Worm (Caenorhabditis elegans) whole organism, L2 larva: ENCODE measurements around the gene D1054.1.

Experiments
- C34F6.9 ChIP-seq: fragments of 150-350 bp; optimal IDR thresholded peaks from 2 replicates; lab custom pipeline; 2014; ENCODE audit warnings: missing biosample characterization, missing genetic modification characterization
- F13H6.1 ChIP-seq: sonication (generic microtip); optimal IDR thresholded peaks from 2 replicates; lab custom pipeline; 2016; ENCODE audit warnings: missing genetic modification characterization, missing compliant biosample characterization
- R02D3.7 ChIP-seq: fragments of 150-350 bp; optimal IDR thresholded peaks from 2 replicates; lab custom pipeline; 2014; ENCODE audit warnings: missing biosample characterization, missing genetic modification characterization
- Y55F3AM.14 ChIP-seq: fragments of 200-800 bp; sonication (Bioruptor generic); optimal IDR thresholded peaks from 2 replicates; lab custom pipeline; 2018; ENCODE audit warnings: mild to moderate bottlenecking, missing genetic modification characterization, missing compliant biosample characterization
- ZK546.5 ChIP-seq: sonication (generic microtip); optimal IDR thresholded peaks from 2 replicates; lab custom pipeline; 2017; ENCODE audit warnings: missing biosample characterization, missing genetic modification characterization
- aly-2 ChIP-seq: fragments of 150-350 bp; optimal IDR thresholded peaks from 2 replicates; lab custom pipeline; 2014; ENCODE audit warnings: missing biosample characterization, missing genetic modification characterization
- blmp-1 ChIP-seq: sonication (generic microtip); optimal IDR thresholded peaks from 2 replicates; lab custom pipeline; 2017; ENCODE audit warnings: missing genetic modification characterization, mild to moderate bottlenecking, missing compliant biosample characterization, antibody characterized with exemption, moderate library complexity; ENCODE audit not compliant: insufficient read depth
- ceh-16 ChIP-seq: fragments of 150-350 bp; optimal IDR thresholded peaks from 2 replicates; lab custom pipeline; 2014; ENCODE audit warnings: missing biosample characterization, missing genetic modification characterization
- crh-2 ChIP-seq: sonication (generic microtip); optimal IDR thresholded peaks from 2 replicates; lab custom pipeline; 2017; ENCODE audit warnings: missing biosample characterization, missing genetic modification characterization
- dmd-4 ChIP-seq: sonication (generic microtip); optimal IDR thresholded peaks from 2 replicates; lab custom pipeline; 2017; ENCODE audit warnings: missing biosample characterization, missing genetic modification characterization
- egl-27 ChIP-seq: sonication (generic microtip); optimal IDR thresholded peaks from 3 replicates; lab custom pipeline; 2017; ENCODE audit warnings: missing biosample characterization, missing genetic modification reagents, missing genetic modification characterization
- elt-3 ChIP-seq: sonication (generic microtip); optimal IDR thresholded peaks from 2 replicates; lab custom pipeline; 2017; ENCODE audit warnings: missing biosample characterization, missing genetic modification characterization
- fos-1 ChIP-seq: fragments of 150-350 bp; optimal IDR thresholded peaks from 2 replicates; lab custom pipeline; 2014; ENCODE audit warnings: missing biosample characterization, missing genetic modification characterization
- gmeb-1 ChIP-seq: fragments of 150-350 bp; optimal IDR thresholded peaks from 2 replicates; lab custom pipeline; 2014; ENCODE audit warnings: missing biosample characterization, missing genetic modification characterization
- lin-11 ChIP-seq: fragments of 150-350 bp; sonication (generic microtip); optimal IDR thresholded peaks from 2 replicates; lab custom pipeline; 2014; ENCODE audit warnings: missing biosample characterization, missing genetic modification characterization, inconsistent platforms, mixed read lengths
- lin-13 ChIP-seq: fragments of 150-350 bp; optimal IDR thresholded peaks from 2 replicates; lab custom pipeline; 2014; ENCODE audit warnings: missing biosample characterization, missing genetic modification reagents, missing genetic modification characterization
- lin-39 ChIP-seq: fragments of 150-350 bp; optimal IDR thresholded peaks from 2 replicates; lab custom pipeline; 2014; ENCODE audit warnings: missing biosample characterization, missing genetic modification reagents, missing genetic modification characterization
- lsy-2 ChIP-seq, 2 experiments: fragments of 150-350 bp in 1 of 2; sonication (generic microtip) in 1 of 2; optimal IDR thresholded peaks; 2 replicates each; lab custom pipeline; 2014 to 2017; ENCODE audit warnings: missing biosample characterization in 2 of 2, missing genetic modification characterization in 2 of 2
- mab-5 ChIP-seq: fragments of 150-350 bp; optimal IDR thresholded peaks from 2 replicates; lab custom pipeline; 2014; ENCODE audit warnings: missing biosample characterization, missing genetic modification characterization
- mbf-1 ChIP-seq: sonication (generic microtip); optimal IDR thresholded peaks from 2 replicates; lab custom pipeline; 2017; ENCODE audit warnings: missing biosample characterization, missing genetic modification characterization
- mdl-1 ChIP-seq, 2 experiments: fragments of 150-350 bp in 1 of 2; sonication (generic microtip) in 1 of 2; optimal IDR thresholded peaks; 2 replicates each; lab custom pipeline; 2017; ENCODE audit warnings: missing biosample characterization in 2 of 2, missing genetic modification characterization in 2 of 2
- nhr-11 ChIP-seq: fragments of 150-350 bp; optimal IDR thresholded peaks from 2 replicates; lab custom pipeline; 2014; ENCODE audit warnings: missing biosample characterization, missing genetic modification characterization
- nhr-129 ChIP-seq: fragments of 150-350 bp; optimal IDR thresholded peaks from 2 replicates; lab custom pipeline; 2014; ENCODE audit warnings: missing biosample characterization, missing genetic modification characterization
- nhr-21 ChIP-seq: fragments of 150-350 bp; optimal IDR thresholded peaks from 2 replicates; lab custom pipeline; 2014; ENCODE audit warnings: missing biosample characterization, missing genetic modification characterization
- nhr-23 ChIP-seq: fragments of 150-350 bp; optimal IDR thresholded peaks from 2 replicates; lab custom pipeline; 2014; ENCODE audit warnings: missing biosample characterization, missing genetic modification reagents, missing genetic modification characterization
- nhr-237 ChIP-seq: fragments of 150-350 bp; optimal IDR thresholded peaks from 2 replicates; lab custom pipeline; 2014; ENCODE audit warnings: missing biosample characterization, missing genetic modification characterization
- nhr-77 ChIP-seq: fragments of 150-350 bp; optimal IDR thresholded peaks from 2 replicates; lab custom pipeline; 2014; ENCODE audit warnings: missing biosample characterization, missing genetic modification characterization
- peb-1 ChIP-seq: fragments of 150-350 bp; optimal IDR thresholded peaks from 2 replicates; lab custom pipeline; 2014; ENCODE audit warnings: missing biosample characterization, missing genetic modification characterization
- sem-4 ChIP-seq: fragments of 150-350 bp; optimal IDR thresholded peaks from 2 replicates; lab custom pipeline; 2014; ENCODE audit warnings: missing biosample characterization, missing genetic modification reagents, missing genetic modification characterization
- skn-1 ChIP-seq: sonication (generic microtip); optimal IDR thresholded peaks from 2 replicates; lab custom pipeline; 2017; ENCODE audit warnings: missing biosample characterization, missing genetic modification characterization
- sma-3 ChIP-seq: sonication (generic microtip); optimal IDR thresholded peaks from 2 replicates; lab custom pipeline; 2016; ENCODE audit warnings: missing genetic modification reagents, missing genetic modification characterization, missing compliant biosample characterization
- sma-9 ChIP-seq, 2 experiments: fragments of 150-350 bp in 1 of 2; sonication (generic microtip) in 1 of 2; optimal IDR thresholded peaks; 2 replicates each; lab custom pipeline; 2014 to 2016; ENCODE audit warnings: missing genetic modification characterization in 2 of 2, mild to moderate bottlenecking in 1 of 2, missing biosample characterization in 1 of 2, missing compliant biosample characterization in 1 of 2, missing genetic modification reagents in 1 of 2, moderate library complexity in 1 of 2
- snpc-4 ChIP-seq: fragments of 150-350 bp; optimal IDR thresholded peaks from 2 replicates; lab custom pipeline; 2014; ENCODE audit warnings: missing biosample characterization, missing genetic modification characterization
- unc-39 ChIP-seq: fragments of 150-350 bp; optimal IDR thresholded peaks from 2 replicates; lab custom pipeline; 2014; ENCODE audit warnings: missing biosample characterization, missing genetic modification characterization
- unc-55 ChIP-seq: fragments of 150-350 bp; sonication (generic microtip); optimal IDR thresholded peaks from 3 replicates; lab custom pipeline; 2014; ENCODE audit warnings: missing biosample characterization, missing genetic modification reagents, missing genetic modification characterization
- zag-1 ChIP-seq: fragments of 150-350 bp; optimal IDR thresholded peaks from 2 replicates; lab custom pipeline; 2014; ENCODE audit warnings: missing biosample characterization, missing genetic modification characterization
- ztf-11 ChIP-seq: sonication (generic microtip); optimal IDR thresholded peaks from 2 replicates; lab custom pipeline; 2017; ENCODE audit warnings: missing biosample characterization, missing genetic modification characterization
- ztf-4 ChIP-seq: fragments of 150-350 bp; optimal IDR thresholded peaks from 2 replicates; lab custom pipeline; 2014; ENCODE audit warnings: missing biosample characterization, missing genetic modification characterization

The D1054.1 gene

DNA sequence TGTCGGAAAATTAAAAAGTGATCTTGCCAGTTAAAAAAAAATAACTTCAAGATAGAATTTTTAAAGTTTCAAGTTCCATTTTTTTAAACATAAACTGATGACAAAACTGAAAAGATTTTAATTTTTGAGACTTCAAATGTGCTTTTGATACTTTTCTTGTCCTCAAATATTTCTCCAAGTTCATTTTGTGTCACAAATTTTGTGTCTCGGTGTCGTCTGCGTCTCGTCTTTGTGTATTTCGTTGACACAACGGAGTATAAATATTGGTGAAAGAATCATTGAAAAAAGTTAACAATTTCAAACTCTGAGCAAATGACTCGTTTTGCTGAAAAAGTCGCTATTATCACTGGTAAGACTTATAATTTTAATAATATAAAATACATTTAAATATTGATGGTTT is 14.0 kb upstream of the D1054.1 start, which contains the start of gene D1054.8:
TSS of gene D1054.8 (plus strand) at position 301 of the 400 bp plus-strand sequence.
- TF ChIP-seq mdl-1 (tag; optimal IDR thresholded peaks at IDR 0.05; lab: Kevin White, UChicago) (no peak), nhr-77 (tag; lab: Kevin White, UChicago) (no peak), skn-1 (tag; lab: Kevin White, UChicago) (no peak), crh-2 (tag; lab: Kevin White, UChicago) (no peak), dmd-4 (tag; lab: Kevin White, UChicago) (no peak), lin-11 (tag; lab: Kevin White, UChicago) (no peak), sma-9 (GFP tag; optimal IDR thresholded peaks at IDR 0.05; lab: Kevin White, UChicago) (no peak), sma-9 (tag; optimal IDR thresholded peaks at IDR 0.05; lab: Kevin White, UChicago) (no peak), unc-55 (no peak), unc-39 (tag; lab: Kevin White, UChicago) (no peak), egl-27 (no peak), lin-13 (GFP tag; lab: Kevin White, UChicago) (no peak), mab-5 (no peak), sem-4 (no peak), nhr-21 (tag; lab: Kevin White, UChicago) (no peak), C34F6.9 (tag; lab: Kevin White, UChicago) (no peak), elt-3 (tag; lab: Kevin White, UChicago) (no peak), snpc-4 (no peak), ztf-11 (tag; lab: Kevin White, UChicago) (no peak), ztf-4 (tag; lab: Kevin White, UChicago) (no peak), nhr-129 (no peak)

DNA sequence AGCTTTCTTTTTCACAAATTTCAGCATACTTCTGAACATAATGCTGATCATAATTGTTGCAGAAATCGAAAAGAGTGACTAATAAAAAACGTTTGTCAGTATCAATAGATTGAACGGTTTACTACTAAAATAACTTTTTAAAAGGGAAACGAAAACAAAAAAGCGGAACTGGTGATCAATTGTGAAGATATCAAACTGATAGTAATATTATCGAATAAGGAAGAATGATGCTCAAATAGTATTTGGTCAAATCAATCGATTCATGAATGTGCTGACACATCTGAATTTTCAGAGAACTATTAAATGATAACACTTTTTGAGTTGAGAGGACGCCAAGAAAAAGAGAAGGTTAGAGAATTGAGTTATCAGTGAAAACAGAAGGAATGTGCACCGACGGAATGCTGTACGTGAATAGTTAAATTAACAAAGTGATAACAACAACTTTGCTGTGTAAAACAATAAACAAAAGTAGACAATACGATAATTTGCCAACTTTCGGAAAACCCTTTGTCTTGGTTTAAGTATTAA is 6.6 kb upstream of the D1054.1 start, which contains the start of gene D1054.5:
TSS of gene D1054.5 (minus strand) at position 51 of the 528 bp plus-strand sequence.
- TF ChIP-seq mab-5: no peak
- no peak for TF ChIP-seq ceh-16 (tag; lab: Kevin White, UChicago)
- no peak for TF ChIP-seq unc-39 (tag; lab: Kevin White, UChicago)
- TF ChIP-seq egl-27: no peak
- no peak for TF ChIP-seq ztf-11 (tag; lab: Kevin White, UChicago)
- no peak for TF ChIP-seq zag-1
- TF ChIP-seq nhr-129: no peak
- no peak for TF ChIP-seq nhr-23
- no peak for TF ChIP-seq F13H6.1
- no peak for TF ChIP-seq elt-3 (tag; lab: Kevin White, UChicago)
- no peak for TF ChIP-seq peb-1 (tag; lab: Kevin White, UChicago)
- TF ChIP-seq sma-9 (GFP tag; optimal IDR thresholded peaks at IDR 0.05; lab: Kevin White, UChicago): peak; percentile 83
- no peak for TF ChIP-seq sma-9 (tag; optimal IDR thresholded peaks at IDR 0.05; lab: Kevin White, UChicago)
- no peak for TF ChIP-seq Y55F3AM.14 (GFP tag; lab: Kevin White, UChicago)
- TF ChIP-seq sma-3 (GFP tag; lab: Kevin White, UChicago): no peak
- no peak for TF ChIP-seq blmp-1
- TF ChIP-seq snpc-4: no peak
- TF ChIP-seq R02D3.7 (tag; lab: Kevin White, UChicago): no peak
- TF ChIP-seq lin-39 (tag; lab: Kevin White, UChicago): no peak
- no peak for TF ChIP-seq aly-2 (tag; lab: Kevin White, UChicago)
- peak; percentile 1 for TF ChIP-seq gmeb-1
- TF ChIP-seq fos-1 (tag; lab: Kevin White, UChicago): peak; percentile 92
- no peak for TF ChIP-seq skn-1 (tag; lab: Kevin White, UChicago)
- no peak for TF ChIP-seq lin-13 (GFP tag; lab: Kevin White, UChicago)
- no peak for TF ChIP-seq lin-11 (tag; lab: Kevin White, UChicago)
- peak; percentile 45 for TF ChIP-seq crh-2 (tag; lab: Kevin White, UChicago)
- no peak for TF ChIP-seq nhr-11 (tag; lab: Kevin White, UChicago)

- TF ChIP-seq crh-2 (tag; lab: Kevin White, UChicago): no peak
- no peak for TF ChIP-seq nhr-21 (tag; lab: Kevin White, UChicago)
- no peak for TF ChIP-seq fos-1 (tag; lab: Kevin White, UChicago)
- TF ChIP-seq mbf-1 (tag; lab: Kevin White, UChicago): no peak
- no peak for TF ChIP-seq nhr-237 (tag; lab: Kevin White, UChicago)
- TF ChIP-seq skn-1 (tag; lab: Kevin White, UChicago): no peak
- no peak for TF ChIP-seq lin-39 (tag; lab: Kevin White, UChicago)
- TF ChIP-seq peb-1 (tag; lab: Kevin White, UChicago): no peak
- no peak for TF ChIP-seq lsy-2 (tag; optimal IDR thresholded peaks at IDR 0.05; lab: Kevin White, UChicago)
- TF ChIP-seq lin-11 (tag; lab: Kevin White, UChicago): no peak
- TF ChIP-seq mab-5: no peak
- no peak for TF ChIP-seq F13H6.1
- no peak for TF ChIP-seq ZK546.5 (tag; lab: Kevin White, UChicago)
- no peak for TF ChIP-seq aly-2 (tag; lab: Kevin White, UChicago)
These were observed 3.2 kb upstream of the D1054.1 start for ce11 chrV:10773216-10773615.
